Worm (Caenorhabditis elegans): Measurements from ENCODE around the gene F56D5.6.

DNA sequence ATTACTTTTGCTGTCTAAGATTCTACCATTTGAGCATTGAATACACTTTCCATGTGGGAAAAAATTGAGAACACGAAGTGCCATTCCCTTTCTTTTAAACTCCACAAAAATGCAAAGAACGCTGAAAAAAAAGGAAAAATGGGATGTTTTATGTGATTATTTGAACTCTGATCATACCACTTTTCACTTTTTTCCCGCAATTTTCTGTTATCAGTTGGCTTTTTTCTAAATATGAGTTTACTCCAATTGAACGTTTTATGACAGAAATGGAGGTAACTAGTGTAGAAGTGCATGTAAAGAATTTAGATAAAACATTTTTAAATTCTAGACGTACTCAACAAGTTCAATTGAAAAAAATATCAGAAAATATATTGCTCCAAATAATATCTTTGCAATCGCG is 39.7 kb downstream of the F56D5.6 start:
- TF ChIP-seq attf-6 (GFP tag; IDR thresholded peaks at IDR 0.05) (no peak), pha-4 (tag; optimal IDR thresholded peaks at IDR 0.05) (no peak), B0019.2 (GFP tag; conservative IDR thresholded peaks at IDR 0.05) (no peak)

Measured in whole organism, young adult.